Fruit fly (Drosophila melanogaster) whole organism, adult: Measurements from ENCODE around the gene CecA2.
A peak's percentile ranks its signal among the peaks of the same experiment; 100 is the strongest.

Experiments
- CG11617 ChIP-seq: fragments of 200-800 bp; sonication (Bioruptor generic); optimal IDR thresholded peaks from 2 replicates; lab custom pipeline; 2017; ENCODE audit warnings: mild to moderate bottlenecking, missing biosample characterization, missing genetic modification reagents, missing genetic modification characterization
- CG12768 ChIP-seq: fragments of 200-800 bp; sonication (Bioruptor generic); optimal IDR thresholded peaks from 2 replicates; lab custom pipeline; 2017; ENCODE audit warnings: missing biosample characterization, missing genetic modification characterization, mild to moderate bottlenecking, moderate library complexity, missing genetic modification reagents
- CG14711 ChIP-seq: fragments of 200-800 bp; sonication (Bioruptor generic); optimal IDR thresholded peaks from 2 replicates; lab custom pipeline; 2018; ENCODE audit warnings: missing biosample characterization, mild to moderate bottlenecking, missing genetic modification characterization, moderate library complexity
- CG1620 ChIP-seq: fragments of 200-800 bp; sonication (Bioruptor generic); optimal IDR thresholded peaks from 2 replicates; lab custom pipeline; 2016; ENCODE audit warnings: missing biosample characterization, missing genetic modification characterization
- CG33017 ChIP-seq: fragments of 200-800 bp; sonication (Bioruptor generic); optimal IDR thresholded peaks from 2 replicates; lab custom pipeline; 2018; ENCODE audit warnings: missing biosample characterization, mild to moderate bottlenecking, missing genetic modification characterization, moderate library complexity
- CG5204 ChIP-seq: fragments of 200-800 bp; sonication (Bioruptor generic); optimal IDR thresholded peaks from 2 replicates; lab custom pipeline; 2016; ENCODE audit warnings: missing biosample characterization, missing genetic modification characterization
- CG7045 ChIP-seq: fragments of 200-800 bp; sonication (Bioruptor generic); optimal IDR thresholded peaks from 2 replicates; lab custom pipeline; 2017; ENCODE audit warnings: missing biosample characterization, mild to moderate bottlenecking, missing genetic modification characterization
- CG7101 ChIP-seq: fragments of 200-800 bp; sonication (Bioruptor generic); optimal IDR thresholded peaks from 2 replicates; lab custom pipeline; 2018; ENCODE audit warnings: missing biosample characterization, mild to moderate bottlenecking, missing genetic modification characterization, moderate library complexity
- Clk ChIP-seq: fragments of 200-800 bp; sonication (Bioruptor generic); optimal IDR thresholded peaks from 2 replicates; lab custom pipeline; 2017; ENCODE audit warnings: missing biosample characterization, missing genetic modification characterization
- Crg-1 ChIP-seq: fragments of 200-800 bp; sonication (Bioruptor generic); optimal IDR thresholded peaks from 2 replicates; lab custom pipeline; 2016; ENCODE audit warnings: missing biosample characterization, missing genetic modification characterization
- Hr96 ChIP-seq: fragments of 200-800 bp; sonication (Bioruptor generic); optimal IDR thresholded peaks from 2 replicates; lab custom pipeline; 2016; ENCODE audit warnings: missing biosample characterization, missing genetic modification characterization
- Mnt ChIP-seq: fragments of 200-800 bp; sonication (Bioruptor generic); optimal IDR thresholded peaks from 2 replicates; lab custom pipeline; 2016; ENCODE audit warnings: missing biosample characterization, mild to moderate bottlenecking, missing genetic modification characterization
- bab1 ChIP-seq: fragments of 200-800 bp; sonication (Bioruptor generic); optimal IDR thresholded peaks from 3 replicates; lab custom pipeline; 2019; ENCODE audit warnings: missing biosample characterization, mild to moderate bottlenecking, missing genetic modification characterization, moderate library complexity
- cic ChIP-seq: fragments of 200-800 bp; sonication (Bioruptor generic); optimal IDR thresholded peaks from 2 replicates; lab custom pipeline; 2017; ENCODE audit warnings: missing biosample characterization, mild to moderate bottlenecking, missing genetic modification characterization, moderate library complexity
- cnc ChIP-seq, 2 experiments: fragments of >200 bp; optimal IDR thresholded peaks; 2 replicates each; lab custom pipeline; 2017
- kay ChIP-seq: fragments of 200-800 bp; sonication (Bioruptor generic); peaks from one replicate; lab custom pipeline; 2016; ENCODE audit warnings: missing biosample characterization, missing genetic modification characterization, borderline replicate concordance
- ovo ChIP-seq: fragments of 200-800 bp; sonication (Bioruptor generic); optimal IDR thresholded peaks from 2 replicates; lab custom pipeline; 2016; ENCODE audit warnings: missing biosample characterization, missing genetic modification characterization
- pad ChIP-seq: fragments of 200-800 bp; sonication (Bioruptor generic); optimal IDR thresholded peaks from 3 replicates; lab custom pipeline; 2017; ENCODE audit warnings: missing biosample characterization, missing genetic modification characterization, mild to moderate bottlenecking, moderate library complexity, missing genetic modification reagents
- tj ChIP-seq: fragments of 200-800 bp; sonication (Bioruptor generic); optimal IDR thresholded peaks from 3 replicates; lab custom pipeline; 2017; ENCODE audit warnings: missing biosample characterization, mild to moderate bottlenecking, missing genetic modification characterization, moderate library complexity
- toe ChIP-seq: fragments of 200-800 bp; sonication (Bioruptor generic); optimal IDR thresholded peaks from 2 replicates; lab custom pipeline; 2016; ENCODE audit warnings: missing biosample characterization, missing genetic modification characterization

Gene CecA2

dm6 chr3R:30205946-30206345 lies 6.0 kb upstream of the CecA2 start:
- peak; percentile 24 for TF ChIP-seq Mnt
- TF ChIP-seq bab1 (GFP tag; lab: Kevin White, UChicago): peak; percentile 67
- no peak for TF ChIP-seq CG12768 (GFP tag; lab: Kevin White, UChicago)

- TF ChIP-seq CG12768 (GFP tag; lab: Kevin White, UChicago): no peak
- no peak for TF ChIP-seq CG7101 (tag; lab: Kevin White, UChicago)
- no peak for TF ChIP-seq bab1 (GFP tag; lab: Kevin White, UChicago)
- no peak for TF ChIP-seq cic
- no peak for TF ChIP-seq ovo (GFP tag; lab: Kevin White, UChicago)
- no peak for TF ChIP-seq CG7045 (GFP tag; lab: Kevin White, UChicago)
- no peak for TF ChIP-seq tj (GFP tag; lab: Kevin White, UChicago)
- no peak for TF ChIP-seq CG11617 (GFP tag; lab: Kevin White, UChicago)
- TF ChIP-seq Hr96: no peak
- TF ChIP-seq CG1620: no peak
- no peak for TF ChIP-seq Clk (GFP tag; lab: Kevin White, UChicago)
Measured at dm6 chr3R:30208011-30208410, 3.9 kb upstream of the CecA2 start.

DNA sequence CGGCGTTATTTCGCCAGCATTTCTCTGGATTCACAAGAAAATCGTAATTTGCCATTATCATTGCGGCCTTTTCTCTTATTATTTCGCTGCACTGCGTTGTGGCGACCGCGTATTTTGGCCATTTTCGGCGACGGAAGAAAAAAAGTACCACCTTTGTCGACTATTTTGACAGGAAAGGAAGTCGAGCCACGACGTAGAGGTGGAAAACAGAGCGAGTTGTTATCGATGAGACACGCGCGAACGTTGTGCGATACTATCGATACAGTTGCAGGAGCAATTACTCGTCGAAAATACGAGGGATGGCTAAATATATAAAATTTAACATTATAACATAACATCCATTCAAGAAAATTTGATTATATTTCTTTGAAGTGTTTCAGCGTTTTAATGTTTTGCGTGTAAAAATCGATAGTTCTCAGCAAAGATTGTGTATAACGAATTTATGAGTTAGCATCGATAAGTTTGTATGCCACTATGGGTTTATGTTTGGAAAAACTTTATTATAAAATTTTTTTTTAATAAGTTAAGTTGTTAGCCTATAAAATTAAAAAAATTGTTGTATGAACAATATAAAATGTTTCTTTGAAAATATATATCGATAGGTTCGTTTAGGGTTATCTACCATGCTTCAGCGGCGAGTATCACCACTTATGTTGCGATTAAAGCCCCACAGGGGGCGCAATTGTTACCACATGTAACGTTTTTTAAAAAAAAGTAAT lies 3.0 kb upstream of the CecA2 start, which contains the start of gene RpS7:
RpS7 (minus strand) TSS at position 255 of the 719 bp plus-strand sequence.
- TF ChIP-seq cic (peak; percentile 51), CG33017 (tag; lab: Kevin White, UChicago) (peak; percentile 69), toe (GFP tag; lab: Kevin White, UChicago) (peak; percentile 74), CG14711 (peak; percentile 55), CG7045 (GFP tag; lab: Kevin White, UChicago) (peak; percentile 67), bab1 (GFP tag; lab: Kevin White, UChicago) (peak; percentile 84), Hr96 (peak; percentile 69), CG1620 (peak; percentile 69), Mnt (peak; percentile 75), Clk (GFP tag; lab: Kevin White, UChicago) (peak; percentile 62), Crg-1 (GFP tag; lab: Kevin White, UChicago) (peak; percentile 45), CG7101 (tag; lab: Kevin White, UChicago) (peak; percentile 75), pad (GFP tag; lab: Kevin White, UChicago) (peak; percentile 55), ovo (GFP tag; lab: Kevin White, UChicago) (peak; percentile 52), CG12768 (GFP tag; lab: Kevin White, UChicago) (peak; percentile 64), kay (GFP tag; lab: Kevin White, UChicago) (peak; percentile 67), tj (GFP tag; lab: Kevin White, UChicago) (peak; percentile 59), cnc (optimal IDR thresholded peaks at IDR 0.05; lab: Kevin White, UChicago) (no peak), CG5204 (GFP tag; lab: Kevin White, UChicago) (peak; percentile 69), CG11617 (GFP tag; lab: Kevin White, UChicago) (peak; percentile 88)

DNA sequence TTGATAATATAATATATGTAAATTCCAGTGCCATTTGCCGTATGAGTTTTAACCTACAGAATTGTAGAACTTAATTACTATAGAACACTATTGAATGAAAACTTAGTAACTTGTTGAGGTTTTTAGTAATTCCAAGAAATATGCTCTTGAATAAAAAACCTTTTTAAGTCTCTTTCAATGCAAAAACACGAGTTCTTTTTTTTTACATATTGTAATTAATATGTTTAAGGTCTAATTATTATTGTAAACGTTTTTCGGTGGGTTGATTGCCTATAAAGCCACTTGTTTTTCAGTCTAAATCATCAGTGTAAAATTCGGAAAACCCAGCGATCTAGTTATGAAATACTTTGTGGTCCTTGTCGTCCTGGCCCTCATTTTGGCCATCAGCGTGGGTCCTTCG lies 2.3 kb upstream of the CecA2 start, which contains the start of gene Anp:
Anp (plus strand) TSS at position 301 of the 400 bp plus-strand sequence.
- TF ChIP-seq Clk (GFP tag; lab: Kevin White, UChicago) (no peak), pad (GFP tag; lab: Kevin White, UChicago) (no peak), bab1 (GFP tag; lab: Kevin White, UChicago) (no peak), Crg-1 (GFP tag; lab: Kevin White, UChicago) (no peak), CG11617 (GFP tag; lab: Kevin White, UChicago) (no peak), CG33017 (tag; lab: Kevin White, UChicago) (no peak), tj (GFP tag; lab: Kevin White, UChicago) (no peak), cnc (optimal IDR thresholded peaks at IDR 0.05; lab: Kevin White, UChicago) (no peak), CG12768 (GFP tag; lab: Kevin White, UChicago) (no peak), CG7045 (GFP tag; lab: Kevin White, UChicago) (no peak), Hr96 (no peak), cic (no peak), CG5204 (GFP tag; lab: Kevin White, UChicago) (no peak), Mnt (no peak), kay (GFP tag; lab: Kevin White, UChicago) (no peak), CG14711 (no peak), CG1620 (no peak), ovo (GFP tag; lab: Kevin White, UChicago) (no peak), CG7101 (tag; lab: Kevin White, UChicago) (no peak), toe (GFP tag; lab: Kevin White, UChicago) (no peak)

DNA sequence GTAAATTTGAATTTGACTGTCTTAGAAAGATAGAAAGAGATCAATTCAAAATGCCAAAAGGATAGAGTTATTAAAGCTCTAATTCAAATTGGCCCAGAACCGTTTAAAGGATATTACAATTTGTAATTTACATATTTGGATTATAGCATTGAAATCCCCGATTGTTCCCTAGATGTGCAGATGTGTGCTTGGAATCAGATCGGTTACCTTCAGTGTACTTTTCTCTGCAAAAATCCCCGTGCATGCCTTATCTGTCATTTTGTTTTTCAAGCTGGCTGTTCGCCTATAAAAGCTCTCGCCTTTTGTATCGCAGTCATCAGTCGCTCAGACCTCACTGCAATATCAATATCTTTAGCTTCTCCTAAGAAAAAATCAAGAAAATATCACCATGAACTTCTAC lies 1.4 kb upstream of the CecA2 start, which contains the start of gene CecA1:
CecA1 (plus strand) TSS at position 315 of the 400 bp plus-strand sequence.
- TF ChIP-seq Hr96 (no peak), toe (GFP tag; lab: Kevin White, UChicago) (no peak), CG14711 (no peak), ovo (GFP tag; lab: Kevin White, UChicago) (no peak), cnc (optimal IDR thresholded peaks at IDR 0.05; lab: Kevin White, UChicago) (no peak)

- TF ChIP-seq CG7045 (GFP tag; lab: Kevin White, UChicago): no peak
- TF ChIP-seq CG33017 (tag; lab: Kevin White, UChicago): no peak
- TF ChIP-seq CG1620: no peak
- no peak for TF ChIP-seq ovo (GFP tag; lab: Kevin White, UChicago)
- TF ChIP-seq kay (GFP tag; lab: Kevin White, UChicago): no peak
- no peak for TF ChIP-seq CG14711
- TF ChIP-seq cnc (optimal IDR thresholded peaks at IDR 0.05; lab: Kevin White, UChicago): no peak
- no peak for TF ChIP-seq CG11617 (GFP tag; lab: Kevin White, UChicago)
- TF ChIP-seq CG12768 (GFP tag; lab: Kevin White, UChicago): no peak
- no peak for TF ChIP-seq cic
- TF ChIP-seq CG5204 (GFP tag; lab: Kevin White, UChicago): no peak
- no peak for TF ChIP-seq toe (GFP tag; lab: Kevin White, UChicago)
- no peak for TF ChIP-seq Clk (GFP tag; lab: Kevin White, UChicago)
- TF ChIP-seq Crg-1 (GFP tag; lab: Kevin White, UChicago): no peak
- TF ChIP-seq Mnt: no peak
- TF ChIP-seq tj (GFP tag; lab: Kevin White, UChicago): no peak
- no peak for TF ChIP-seq bab1 (GFP tag; lab: Kevin White, UChicago)
- no peak for TF ChIP-seq pad (GFP tag; lab: Kevin White, UChicago)
- TF ChIP-seq CG7101 (tag; lab: Kevin White, UChicago): no peak
- TF ChIP-seq Hr96: no peak
Measured at dm6 chr3R:30213697-30214096, 1.7 kb downstream of the CecA2 start, which contains the start of gene CecB. CecB (minus strand) TSS chr3R:30213797.
